Fruit fly (Drosophila melanogaster) whole organism, embryonic: ENCODE results near the gene Scm.

ENCODE experiments used
- Abd-B ChIP-seq: fragments of 200-800 bp; sonication (Bioruptor generic); optimal IDR thresholded peaks from 2 replicates; lab custom pipeline; 2018; ENCODE audit warnings: missing biosample characterization, mild to moderate bottlenecking, missing genetic modification characterization, moderate library complexity
- BEAF-32 ChIP-seq: fragments of 200-800 bp; sonication (Bioruptor generic); optimal IDR thresholded peaks from 3 replicates; lab custom pipeline; 2017; ENCODE audit warnings: missing biosample characterization, missing genetic modification characterization, mild to moderate bottlenecking, moderate library complexity, missing genetic modification reagents
- Bgb ChIP-seq: fragments of 200-800 bp; sonication (Bioruptor generic); IDR thresholded peaks from 2 replicates; pipeline ENCODE4 v1.3.6; 2022; ENCODE audit warnings: missing biosample characterization, missing genetic modification characterization; ENCODE audit not compliant: partially characterized antibody
- Bteb2 ChIP-seq: fragments of 200-800 bp; sonication (Bioruptor generic); optimal IDR thresholded peaks from 2 replicates; lab custom pipeline; 2016; ENCODE audit warnings: missing biosample characterization, missing genetic modification characterization
- CG11456 ChIP-seq: fragments of 200-800 bp; sonication (Bioruptor generic); IDR thresholded peaks from 3 replicates; pipeline ENCODE4 v1.3.6; 2022; ENCODE audit warnings: missing biosample characterization, missing genetic modification characterization
- CG14014 ChIP-seq: fragments of 200-800 bp; sonication (Bioruptor generic); IDR thresholded peaks from 2 replicates; pipeline ENCODE4 v1.3.6; 2022; ENCODE audit warnings: missing biosample characterization, missing genetic modification characterization
- CG18262 ChIP-seq: fragments of 200-800 bp; optimal IDR thresholded peaks from 3 replicates; lab custom pipeline; 2019; ENCODE audit warnings: missing biosample characterization, mild to moderate bottlenecking, missing genetic modification characterization, moderate library complexity
- CG2120 ChIP-seq: fragments of 200-800 bp; sonication (Bioruptor generic); optimal IDR thresholded peaks from 3 replicates; lab custom pipeline; 2016; ENCODE audit warnings: missing biosample characterization, missing genetic modification characterization
- CG2875 ChIP-seq: fragments of 200-800 bp; sonication (Bioruptor generic); optimal IDR thresholded peaks from 2 replicates; lab custom pipeline; 2017; ENCODE audit warnings: missing biosample characterization, mild to moderate bottlenecking, missing genetic modification characterization, missing genetic modification reagents
- CG3065 ChIP-seq: fragments of 200-800 bp; sonication (Bioruptor generic); optimal IDR thresholded peaks from 2 replicates; lab custom pipeline; 2016; ENCODE audit warnings: missing biosample characterization, missing genetic modification characterization
- CG4282 ChIP-seq: fragments of 200-800 bp; sonication (Bioruptor generic); optimal IDR thresholded peaks from 2 replicates; lab custom pipeline; 2016; ENCODE audit warnings: missing biosample characterization, missing genetic modification characterization
- CG4404 ChIP-seq: fragments of 200-800 bp; sonication (Bioruptor generic); IDR thresholded peaks from 2 replicates; pipeline ENCODE4 v1.3.6; 2022; ENCODE audit warnings: missing biosample characterization, missing genetic modification characterization
- CG6813 ChIP-seq: fragments of 200-800 bp; sonication (Bioruptor generic); optimal IDR thresholded peaks from 2 replicates; lab custom pipeline; 2017; ENCODE audit warnings: missing biosample characterization, missing genetic modification characterization, mild to moderate bottlenecking, moderate library complexity, missing genetic modification reagents
- CG8388 ChIP-seq: fragments of 200-800 bp; sonication (Bioruptor generic); optimal IDR thresholded peaks from 2 replicates; lab custom pipeline; 2019; ENCODE audit warnings: missing biosample characterization, mild to moderate bottlenecking, missing genetic modification characterization, moderate library complexity
- CG8944 ChIP-seq: fragments of 200-800 bp; sonication (Bioruptor generic); optimal IDR thresholded peaks from 3 replicates; lab custom pipeline; 2016; ENCODE audit warnings: missing biosample characterization, missing genetic modification characterization
- CG9876 ChIP-seq: fragments of 200-800 bp; sonication (Bioruptor generic); optimal IDR thresholded peaks from 2 replicates; lab custom pipeline; 2016; ENCODE audit warnings: missing biosample characterization, missing genetic modification characterization
- CG9932 ChIP-seq: fragments of 200-800 bp; sonication (Bioruptor generic); IDR thresholded peaks from 2 replicates; pipeline ENCODE4 v1.3.6; 2022; ENCODE audit warnings: missing biosample characterization, missing genetic modification characterization
- D19B ChIP-seq: fragments of 200-800 bp; sonication (Bioruptor generic); optimal IDR thresholded peaks from 2 replicates; lab custom pipeline; 2017; ENCODE audit warnings: missing biosample characterization, mild to moderate bottlenecking, missing genetic modification characterization
- Dp ChIP-seq: fragments of 200-800 bp; sonication (Bioruptor generic); optimal IDR thresholded peaks from 2 replicates; lab custom pipeline; 2018; ENCODE audit warnings: missing biosample characterization, mild to moderate bottlenecking, missing genetic modification characterization, moderate library complexity
- E2f1 ChIP-seq: fragments of 200-800 bp; sonication (Bioruptor generic); IDR thresholded peaks from 2 replicates; pipeline ENCODE4 v1.3.6; 2022; ENCODE audit warnings: missing biosample characterization, missing genetic modification characterization
- Gsc ChIP-seq: fragments of 200-800 bp; sonication (Bioruptor generic); IDR thresholded peaks from 2 replicates; pipeline ENCODE4 v1.3.6; 2022; ENCODE audit warnings: missing biosample characterization, missing genetic modification characterization
- H2.0 ChIP-seq: fragments of 200-800 bp; sonication (Bioruptor generic); IDR thresholded peaks from 2 replicates; pipeline ENCODE4 v1.3.6; 2022; ENCODE audit warnings: missing biosample characterization, missing genetic modification characterization
- HmgZ ChIP-seq: fragments of 200-800 bp; sonication (Bioruptor generic); optimal IDR thresholded peaks from 2 replicates; lab custom pipeline; 2018; ENCODE audit warnings: missing biosample characterization, mild to moderate bottlenecking, missing genetic modification characterization
- Hr3 ChIP-seq: fragments of 200-800 bp; sonication (Bioruptor generic); optimal IDR thresholded peaks from 3 replicates; lab custom pipeline; 2016; ENCODE audit warnings: missing biosample characterization, missing genetic modification characterization
- Poxn ChIP-seq: fragments of 200-800 bp; sonication (Bioruptor generic); IDR thresholded peaks from 2 replicates; pipeline ENCODE4 v1.3.6; 2022; ENCODE audit warnings: missing biosample characterization, missing genetic modification characterization
- Rfx ChIP-seq: fragments of 200-800 bp; sonication (Bioruptor generic); IDR thresholded peaks from 2 replicates; pipeline ENCODE4 v1.3.6; 2022; ENCODE audit warnings: missing biosample characterization, missing genetic modification characterization
- Taf1 ChIP-seq: fragments of 200-800 bp; sonication (Bioruptor generic); IDR thresholded peaks from 2 replicates; pipeline ENCODE4 v1.3.6; 2022; ENCODE audit warnings: missing biosample characterization, missing genetic modification characterization
- YL-1 ChIP-seq: fragments of 200-800 bp; sonication (Bioruptor generic); optimal IDR thresholded peaks from 3 replicates; lab custom pipeline; 2017; ENCODE audit warnings: missing biosample characterization, mild to moderate bottlenecking, missing genetic modification characterization
- aop ChIP-seq: fragments of 200-800 bp; sonication (Bioruptor generic); IDR thresholded peaks from 2 replicates; pipeline ENCODE4 v1.3.6; 2022; ENCODE audit warnings: missing biosample characterization, missing genetic modification characterization
- bowl ChIP-seq: fragments of 200-800 bp; sonication (Bioruptor generic); IDR thresholded peaks from 2 replicates; pipeline ENCODE4 v1.3.6; 2022; ENCODE audit warnings: missing biosample characterization, missing genetic modification characterization
- br ChIP-seq: fragments of >200 bp; optimal IDR thresholded peaks from 2 replicates; lab custom pipeline; 2017
- corto ChIP-seq: fragments of 200-800 bp; sonication (Bioruptor generic); optimal IDR thresholded peaks from 2 replicates; lab custom pipeline; 2016; ENCODE audit warnings: missing biosample characterization, mild to moderate bottlenecking, missing genetic modification characterization, moderate library complexity
- da ChIP-seq: fragments of 200-800 bp; sonication (Bioruptor generic); optimal IDR thresholded peaks from 2 replicates; lab custom pipeline; 2016; ENCODE audit warnings: missing biosample characterization, missing genetic modification characterization
- dati ChIP-seq: fragments of 200-800 bp; sonication (Bioruptor generic); IDR thresholded peaks from 2 replicates; pipeline ENCODE4 v1.3.6; 2022; ENCODE audit warnings: missing biosample characterization, missing genetic modification characterization
- fd102C ChIP-seq: fragments of 200-800 bp; sonication (Bioruptor generic); optimal IDR thresholded peaks from 2 replicates; lab custom pipeline; 2018; ENCODE audit warnings: missing biosample characterization, mild to moderate bottlenecking, missing genetic modification characterization, moderate library complexity
- gcm ChIP-seq: fragments of 200-800 bp; sonication (Bioruptor generic); optimal IDR thresholded peaks from 2 replicates; lab custom pipeline; 2019; ENCODE audit warnings: missing biosample characterization, mild to moderate bottlenecking, missing genetic modification characterization, moderate library complexity
- hbn ChIP-seq: fragments of 200-800 bp; sonication (Bioruptor generic); IDR thresholded peaks from 2 replicates; pipeline ENCODE4 v1.3.6; 2022; ENCODE audit warnings: missing biosample characterization, missing genetic modification characterization; ENCODE audit not compliant: partially characterized antibody
- ken ChIP-seq: fragments of 200-800 bp; sonication (Bioruptor generic); IDR thresholded peaks from 3 replicates; pipeline ENCODE4 v1.3.6; 2022; ENCODE audit warnings: missing biosample characterization, missing genetic modification characterization
- nerfin-1 ChIP-seq: fragments of 200-800 bp; sonication (Bioruptor generic); optimal IDR thresholded peaks from 3 replicates; lab custom pipeline; 2019; ENCODE audit warnings: missing biosample characterization, mild to moderate bottlenecking, missing genetic modification characterization, moderate library complexity
- oc ChIP-seq: fragments of 200-800 bp; sonication (Bioruptor generic); optimal IDR thresholded peaks from 2 replicates; lab custom pipeline; 2018; ENCODE audit warnings: missing biosample characterization, mild to moderate bottlenecking, missing genetic modification characterization, moderate library complexity
- otp ChIP-seq: fragments of 200-800 bp; sonication (Bioruptor generic); IDR thresholded peaks from 3 replicates; pipeline ENCODE4, ENCODE4 v1.3.6; 2022; ENCODE audit warnings: missing biosample characterization, missing genetic modification characterization
- p53 ChIP-seq: fragments of 200-800 bp; sonication (Bioruptor generic); optimal IDR thresholded peaks from 2 replicates; lab custom pipeline; 2016; ENCODE audit warnings: missing biosample characterization, missing genetic modification characterization
- pho ChIP-seq: fragments of 200-800 bp; sonication (Bioruptor generic); optimal IDR thresholded peaks from 2 replicates; lab custom pipeline; 2016; ENCODE audit warnings: missing biosample characterization, missing genetic modification characterization
- pita ChIP-seq: fragments of 200-800 bp; sonication (Bioruptor generic); optimal IDR thresholded peaks from 2 replicates; lab custom pipeline; 2017; ENCODE audit warnings: missing biosample characterization, mild to moderate bottlenecking, missing genetic modification characterization
- pum ChIP-seq: fragments of 200-800 bp; sonication (Bioruptor generic); optimal IDR thresholded peaks from 2 replicates; lab custom pipeline; 2016; ENCODE audit warnings: missing biosample characterization, missing genetic modification characterization
- stwl ChIP-seq: fragments of 200-800 bp; sonication (Bioruptor generic); optimal IDR thresholded peaks from 3 replicates; lab custom pipeline; 2018; ENCODE audit warnings: missing biosample characterization, mild to moderate bottlenecking, missing genetic modification characterization, moderate library complexity
- toy ChIP-seq: fragments of 200-800 bp; sonication (Bioruptor generic); IDR thresholded peaks from 2 replicates; pipeline ENCODE4 v1.3.6; 2022; ENCODE audit warnings: missing biosample characterization, missing genetic modification characterization
- tup ChIP-seq: fragments of 200-800 bp; sonication (Bioruptor generic); optimal IDR thresholded peaks from 2 replicates; lab custom pipeline; 2016; ENCODE audit warnings: missing biosample characterization, mild to moderate bottlenecking, missing genetic modification characterization, moderate library complexity
- unpg ChIP-seq: fragments of 200-800 bp; sonication (Bioruptor generic); optimal IDR thresholded peaks from 3 replicates; lab custom pipeline; 2018; ENCODE audit warnings: missing biosample characterization, mild to moderate bottlenecking, missing genetic modification characterization, moderate library complexity
- vnd ChIP-seq: fragments of 200-800 bp; sonication (Bioruptor generic); IDR thresholded peaks from 3 replicates; pipeline ENCODE4 v1.3.6; 2022; ENCODE audit warnings: missing biosample characterization, missing genetic modification characterization; ENCODE audit not compliant: partially characterized antibody
- wek ChIP-seq: fragments of 200-800 bp; sonication (Bioruptor generic); optimal IDR thresholded peaks from 3 replicates; lab custom pipeline; 2018; ENCODE audit warnings: missing biosample characterization, mild to moderate bottlenecking, missing genetic modification characterization, moderate library complexity
- z ChIP-seq: fragments of 200-800 bp; sonication (Bioruptor generic); IDR thresholded peaks from 3 replicates; pipeline ENCODE4 v1.3.6; 2022; ENCODE audit warnings: missing biosample characterization, missing genetic modification characterization

The Scm gene

DNA sequence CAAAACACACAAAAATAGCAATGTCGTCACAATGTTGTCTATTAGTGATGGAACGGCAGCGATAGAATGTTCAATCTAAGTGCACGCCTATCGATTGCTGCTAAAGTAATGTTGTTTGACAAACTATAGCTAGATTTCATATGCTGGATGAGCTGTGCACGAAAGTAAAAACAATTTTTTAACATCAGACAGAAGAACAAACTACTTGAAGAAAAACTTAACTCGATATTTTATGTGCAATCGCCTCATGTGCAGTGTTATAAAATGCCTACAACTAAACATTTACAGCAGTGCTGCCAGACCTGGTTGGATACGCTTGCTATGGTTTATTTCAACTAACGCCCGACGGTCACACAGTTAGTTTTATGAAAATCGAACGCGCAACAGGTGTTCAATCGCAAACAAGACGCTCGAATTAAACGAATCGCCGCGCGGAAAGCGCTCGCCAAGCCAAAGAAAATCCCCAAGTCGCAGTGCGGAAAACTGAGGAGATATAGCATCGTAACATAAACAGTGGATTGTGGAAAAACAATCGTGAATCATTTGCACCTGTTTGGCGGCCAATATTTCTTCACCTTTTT is 46.4 kb downstream of the Scm start, which contains the start of the genes bocks and CG8312 (continued):
- TF ChIP-seq stwl (tag; lab: Kevin White, UChicago) (peak; percentile 94), vnd (GFP tag; lab: Robert Waterston, UW) (no peak), p53 (GFP tag; lab: Kevin White, UChicago) (no peak), corto (no peak), fd102C (GFP tag; lab: Kevin White, UChicago) (no peak), CG14014 (GFP tag; lab: Robert Waterston, UW) (no peak), E2f1 (GFP tag; lab: Robert Waterston, UW) (no peak), BEAF-32 (GFP tag; lab: Kevin White, UChicago) (peak; percentile 96), dati (no peak), CG6813 (GFP tag; lab: Kevin White, UChicago) (no peak), CG4282 (GFP tag; lab: Kevin White, UChicago) (no peak), Rfx (GFP tag; lab: Robert Waterston, UW) (no peak), otp (no peak), Bteb2 (GFP tag; lab: Kevin White, UChicago) (peak; percentile 56), da (GFP tag; lab: Kevin White, UChicago) (peak; percentile 46), Abd-B (GFP tag; lab: Kevin White, UChicago) (peak; percentile 34), unpg (no peak), toy (GFP tag; lab: Robert Waterston, UW) (no peak), Taf1 (GFP tag; lab: Robert Waterston, UW) (no peak), CG3065 (GFP tag; lab: Kevin White, UChicago) (no peak), CG4404 (GFP tag; lab: Robert Waterston, UW) (no peak), pum (peak; percentile 57), oc (no peak), Gsc (GFP tag; lab: Robert Waterston, UW) (no peak), CG8388 (GFP tag; lab: Kevin White, UChicago) (peak; percentile 1), YL-1 (peak; percentile 70), aop (GFP tag; lab: Robert Waterston, UW) (no peak), D19B (GFP tag; lab: Kevin White, UChicago) (no peak), Poxn (no peak), bowl (GFP tag; lab: Robert Waterston, UW) (no peak), z (GFP tag; lab: Robert Waterston, UW) (no peak), CG9876 (GFP tag; lab: Kevin White, UChicago) (peak; percentile 40), CG2120 (GFP tag; lab: Kevin White, UChicago) (peak; percentile 78), Bgb (GFP tag; lab: Robert Waterston, UW) (no peak), CG8944 (peak; percentile 5), CG11456 (GFP tag; lab: Robert Waterston, UW) (no peak), pho (peak; percentile 65), ken (no peak), wek (GFP tag; lab: Kevin White, UChicago) (no peak), Hr3 (no peak), CG9932 (GFP tag; lab: Robert Waterston, UW) (no peak), br (lab: Kevin White, UChicago) (no peak), nerfin-1 (tag; lab: Kevin White, UChicago) (peak; percentile 50), pita (GFP tag; lab: Kevin White, UChicago) (no peak), gcm (GFP tag; lab: Kevin White, UChicago) (no peak), HmgZ (tag; lab: Kevin White, UChicago) (peak; percentile 33), H2.0 (no peak), Dp (GFP tag; lab: Kevin White, UChicago) (peak; percentile 67), CG2875 (GFP tag; lab: Kevin White, UChicago) (no peak), tup (GFP tag; lab: Kevin White, UChicago) (no peak), CG18262 (tag; lab: Kevin White, UChicago) (peak; percentile 19), hbn (GFP tag; lab: Robert Waterston, UW) (no peak)
